Fruit fly (Drosophila melanogaster): Measurements from ENCODE around the gene Hyls1.

Hyls1 gene

dm6 chr2L:16325515-16326257 lies 26.7 kb downstream of the Hyls1 start, which contains the start of gene cact:
Gene cact (minus strand): TSS chr2L:16326207.
- peak; percentile 87 for TF ChIP-seq CG9948 (tag; optimal IDR thresholded peaks at IDR 0.05)
- peak; percentile 90 for TF ChIP-seq CG32121 (GFP tag; IDR thresholded peaks at IDR 0.05)
- peak; percentile 90 for TF ChIP-seq Pif1A (GFP tag; optimal IDR thresholded peaks at IDR 0.05)
- peak; percentile 92 for TF ChIP-seq Ets98B (GFP tag; IDR thresholded peaks at IDR 0.05)
- peak; percentile 81; the same call in 2 of the 3 replicates for TF ChIP-seq fd96Ca (GFP tag; IDR thresholded peaks at IDR 0.05)
- no peak for TF ChIP-seq CG13204 (GFP tag; optimal IDR thresholded peaks at IDR 0.05)
- TF ChIP-seq D1 (tag; optimal IDR thresholded peaks at IDR 0.05) = peak; percentile 34
- peak; percentile 84 for TF ChIP-seq CG8301 (tag; optimal IDR thresholded peaks at IDR 0.05)
- peak; percentile 87 for TF ChIP-seq Snoo (tag; optimal IDR thresholded peaks at IDR 0.05)
- peak; percentile 91 for TF ChIP-seq CG4496 (GFP tag; IDR thresholded peaks at IDR 0.05)
- TF ChIP-seq CG8159 (tag; optimal IDR thresholded peaks at IDR 0.05) = peak; percentile 90
- peak; percentile 83 for TF ChIP-seq rn (GFP tag; IDR thresholded peaks at IDR 0.05)
- peak; percentile 88 for TF ChIP-seq CG14655 (GFP tag; optimal IDR thresholded peaks at IDR 0.05)
- TF ChIP-seq Pif1B (GFP tag; optimal IDR thresholded peaks at IDR 0.05) = peak; percentile 84
- peak; percentile 79 for TF ChIP-seq CG34367 (tag; optimal IDR thresholded peaks at IDR 0.05)
- TF ChIP-seq CG10348 (GFP tag; IDR thresholded peaks at IDR 0.05) = peak; percentile 59
- peak; percentile 42 for TF ChIP-seq gl (tag; optimal IDR thresholded peaks at IDR 0.05)
- TF ChIP-seq CG15710 (tag; optimal IDR thresholded peaks at IDR 0.05) = peak; percentile 84
- TF ChIP-seq CG12605 (GFP tag; IDR thresholded peaks at IDR 0.05) = peak; percentile 79
- peak; percentile 15 for TF ChIP-seq EcR (GFP tag; optimal IDR thresholded peaks at IDR 0.05)
- TF ChIP-seq CG17806 (tag; optimal IDR thresholded peaks at IDR 0.05) = peak; percentile 91

DNA sequence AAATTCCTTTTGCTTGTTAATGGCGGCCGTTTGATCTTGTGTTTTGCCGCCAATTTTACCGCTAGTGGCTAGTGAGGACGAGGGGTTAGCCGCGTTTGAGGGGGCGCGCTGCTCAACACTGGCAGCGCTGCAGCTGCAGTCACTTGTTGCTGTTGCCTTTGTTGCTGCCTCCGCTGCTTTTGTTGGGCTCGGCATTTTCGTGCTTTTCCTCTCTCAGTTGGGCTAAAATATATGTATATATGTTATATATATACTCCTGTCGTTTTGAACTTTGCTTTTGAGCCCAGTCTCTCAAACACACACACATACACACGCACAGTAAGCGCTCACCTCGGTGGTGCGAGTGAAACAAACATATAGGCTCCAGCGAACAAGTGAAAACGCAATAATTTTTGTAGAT lies 27.6 kb downstream of the Hyls1 start:
- peak; percentile 92 for TF ChIP-seq CG12605 (GFP tag; IDR thresholded peaks at IDR 0.05)
- TF ChIP-seq CG8159 (tag; optimal IDR thresholded peaks at IDR 0.05) = peak; percentile 8
- TF ChIP-seq CG13204 (GFP tag; optimal IDR thresholded peaks at IDR 0.05) = peak; percentile 78
- no peak for TF ChIP-seq CG9948 (tag; optimal IDR thresholded peaks at IDR 0.05)
- no peak for TF ChIP-seq CG15710 (tag; optimal IDR thresholded peaks at IDR 0.05)
- no peak for TF ChIP-seq CG34367 (tag; optimal IDR thresholded peaks at IDR 0.05)
- no peak for TF ChIP-seq CG8301 (tag; optimal IDR thresholded peaks at IDR 0.05)
- TF ChIP-seq Pif1B (GFP tag; optimal IDR thresholded peaks at IDR 0.05) = peak; percentile 57
- TF ChIP-seq CG10348 (GFP tag; IDR thresholded peaks at IDR 0.05) = no peak
- peak; percentile 60 for TF ChIP-seq EcR (GFP tag; optimal IDR thresholded peaks at IDR 0.05)
- TF ChIP-seq fd96Ca (GFP tag; IDR thresholded peaks at IDR 0.05) = peak; percentile 35; the same call in 1 of the 3 replicates
- TF ChIP-seq CG14655 (GFP tag; optimal IDR thresholded peaks at IDR 0.05) = peak; percentile 13
- TF ChIP-seq D1 (tag; optimal IDR thresholded peaks at IDR 0.05) = no peak
- peak; percentile 36 for TF ChIP-seq Pif1A (GFP tag; optimal IDR thresholded peaks at IDR 0.05)
- no peak for TF ChIP-seq gl (tag; optimal IDR thresholded peaks at IDR 0.05)
- TF ChIP-seq Snoo (tag; optimal IDR thresholded peaks at IDR 0.05) = peak; percentile 10
- peak; percentile 31; the same call in 1 of the 2 replicates for TF ChIP-seq Ets98B (GFP tag; IDR thresholded peaks at IDR 0.05)
- TF ChIP-seq rn (GFP tag; IDR thresholded peaks at IDR 0.05) = no peak
- TF ChIP-seq CG17806 (tag; optimal IDR thresholded peaks at IDR 0.05) = no peak
- TF ChIP-seq CG32121 (GFP tag; IDR thresholded peaks at IDR 0.05) = peak; percentile 32; the same call in 1 of the 2 replicates
- peak; percentile 79 for TF ChIP-seq CG4496 (GFP tag; IDR thresholded peaks at IDR 0.05)

DNA sequence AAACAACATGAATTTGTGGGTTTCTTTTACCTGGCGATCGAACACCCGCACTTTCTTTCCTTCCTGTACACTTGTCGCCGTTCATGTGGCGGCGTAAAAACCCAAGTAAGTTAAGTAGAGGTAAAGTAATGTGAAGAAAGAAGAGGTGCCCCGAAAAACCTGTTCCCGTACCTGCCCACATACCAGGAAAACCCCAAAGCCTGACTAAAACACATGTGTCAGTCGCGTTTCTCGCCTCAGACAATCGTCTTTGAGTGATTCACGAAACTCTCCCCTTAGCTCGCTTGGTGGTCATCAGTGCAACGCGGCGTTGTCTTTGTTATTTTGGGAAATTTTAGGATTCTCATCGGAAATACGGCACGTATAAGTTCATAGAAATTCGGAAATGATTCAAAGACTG lies 28.9 kb downstream of the Hyls1 start:
- TF ChIP-seq CG15710 (tag; optimal IDR thresholded peaks at IDR 0.05) = no peak
- TF ChIP-seq CG8159 (tag; optimal IDR thresholded peaks at IDR 0.05) = no peak
- no peak for TF ChIP-seq D1 (tag; optimal IDR thresholded peaks at IDR 0.05)
- no peak for TF ChIP-seq CG8301 (tag; optimal IDR thresholded peaks at IDR 0.05)
- no peak for TF ChIP-seq Snoo (tag; optimal IDR thresholded peaks at IDR 0.05)
- TF ChIP-seq EcR (GFP tag; optimal IDR thresholded peaks at IDR 0.05) = no peak
- no peak for TF ChIP-seq CG14655 (GFP tag; optimal IDR thresholded peaks at IDR 0.05)
- TF ChIP-seq fd96Ca (GFP tag; IDR thresholded peaks at IDR 0.05) = no peak
- TF ChIP-seq Pif1B (GFP tag; optimal IDR thresholded peaks at IDR 0.05) = no peak
- TF ChIP-seq CG32121 (GFP tag; IDR thresholded peaks at IDR 0.05) = no peak
- no peak for TF ChIP-seq CG34367 (tag; optimal IDR thresholded peaks at IDR 0.05)
- no peak for TF ChIP-seq CG10348 (GFP tag; IDR thresholded peaks at IDR 0.05)
- no peak for TF ChIP-seq CG13204 (GFP tag; optimal IDR thresholded peaks at IDR 0.05)
- no peak for TF ChIP-seq rn (GFP tag; IDR thresholded peaks at IDR 0.05)
- TF ChIP-seq Ets98B (GFP tag; IDR thresholded peaks at IDR 0.05) = no peak
- TF ChIP-seq Pif1A (GFP tag; optimal IDR thresholded peaks at IDR 0.05) = no peak
- TF ChIP-seq CG9948 (tag; optimal IDR thresholded peaks at IDR 0.05) = no peak

dm6 chr2L:16321872-16322631 lies 30.4 kb downstream of the Hyls1 start:
- TF ChIP-seq CG32121 (GFP tag; IDR thresholded peaks at IDR 0.05) = no peak
- no peak for TF ChIP-seq Pif1A (GFP tag; optimal IDR thresholded peaks at IDR 0.05)
- no peak for TF ChIP-seq CG34367 (tag; optimal IDR thresholded peaks at IDR 0.05)
- TF ChIP-seq CG10348 (GFP tag; IDR thresholded peaks at IDR 0.05) = no peak
- TF ChIP-seq CG15710 (tag; optimal IDR thresholded peaks at IDR 0.05) = no peak
- no peak for TF ChIP-seq Snoo (tag; optimal IDR thresholded peaks at IDR 0.05)
- no peak for TF ChIP-seq CG14655 (GFP tag; optimal IDR thresholded peaks at IDR 0.05)
- no peak for TF ChIP-seq CG12605 (GFP tag; IDR thresholded peaks at IDR 0.05)
- TF ChIP-seq CG17806 (tag; optimal IDR thresholded peaks at IDR 0.05) = no peak
- TF ChIP-seq gl (tag; optimal IDR thresholded peaks at IDR 0.05) = no peak

dm6 chr2L:16321209-16321608 lies 31.2 kb downstream of the Hyls1 start:
- TF ChIP-seq CG4496 (GFP tag; IDR thresholded peaks at IDR 0.05) = 0 out of 3 replicates have a peak, but pooled peaks have one; percentile 23
- TF ChIP-seq Snoo (tag; optimal IDR thresholded peaks at IDR 0.05) = no peak
- TF ChIP-seq fd96Ca (GFP tag; IDR thresholded peaks at IDR 0.05) = no peak
- no peak for TF ChIP-seq CG9948 (tag; optimal IDR thresholded peaks at IDR 0.05)

Measured in whole organism, pupa.